Fruit fly (Drosophila melanogaster): ENCODE measurements around the gene chinmo.
A peak's percentile ranks its signal among the peaks of the same experiment; 100 is the strongest.

Gene chinmo

DNA sequence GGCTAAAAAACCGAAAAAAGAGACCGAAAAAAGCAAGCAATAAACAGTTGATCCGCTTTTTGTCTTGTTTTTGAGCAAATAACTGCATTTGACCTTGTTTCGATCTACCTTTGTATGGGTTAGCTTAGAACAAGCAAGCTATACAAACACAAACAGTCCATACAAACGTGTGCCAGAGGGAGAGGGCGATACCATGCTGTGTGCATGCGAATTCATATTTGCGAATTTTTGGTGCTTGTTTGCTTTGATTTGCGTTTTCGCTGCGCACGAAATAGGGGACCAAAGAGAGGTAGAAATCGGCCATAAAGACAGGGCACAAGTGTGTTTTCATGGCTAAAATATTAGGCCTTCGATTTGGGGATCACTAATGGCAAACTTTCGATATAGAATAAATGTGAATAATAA, 17.6 kb downstream of the chinmo start:
- peak; percentile 32 for TF ChIP-seq lbe (GFP tag; optimal IDR thresholded peaks at IDR 0.05)
- no peak for TF ChIP-seq CG2202 (tag; optimal IDR thresholded peaks at IDR 0.05)
- TF ChIP-seq maf-S (GFP tag; optimal IDR thresholded peaks at IDR 0.05), result no peak
- peak; percentile 13 for TF ChIP-seq nom (GFP tag; optimal IDR thresholded peaks at IDR 0.05)

DNA sequence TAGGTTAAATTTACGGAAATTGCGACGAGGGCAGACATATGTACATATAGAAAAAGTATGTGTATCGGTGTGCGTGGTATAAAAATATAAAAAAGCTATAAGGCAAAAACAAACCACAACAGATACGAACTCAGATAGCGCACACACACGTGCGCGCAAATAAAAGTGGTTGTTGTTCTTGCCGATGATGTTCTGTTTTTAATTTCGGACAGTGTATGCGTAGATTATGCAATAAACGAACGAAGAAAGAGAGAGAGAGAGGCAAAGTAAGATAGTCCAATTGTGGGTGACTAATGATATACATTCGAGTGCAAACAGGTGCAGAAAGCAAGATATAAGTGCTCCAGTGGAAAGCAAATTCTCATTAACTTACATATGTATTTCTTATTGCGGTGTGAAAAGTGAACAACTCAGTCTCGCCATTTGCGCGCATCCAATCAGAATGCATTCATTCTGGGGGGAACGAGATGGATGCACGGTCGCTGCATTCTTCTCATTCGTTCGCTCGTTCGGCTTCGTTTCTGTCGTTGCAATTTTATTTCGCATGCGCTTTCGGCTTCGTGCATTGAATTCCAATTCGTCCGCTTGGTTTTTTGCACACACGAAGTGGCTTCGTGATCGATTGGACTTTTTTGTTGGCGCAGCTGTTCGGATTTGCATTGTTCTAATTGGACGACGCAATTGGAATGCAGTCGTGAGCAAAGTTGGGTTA, 18.4 kb downstream of the chinmo start:
- TF ChIP-seq Fer2 (tag; optimal IDR thresholded peaks at IDR 0.05), result no peak
- no peak for TF ChIP-seq CG3065 (GFP tag; optimal IDR thresholded peaks at IDR 0.05)
- no peak for TF ChIP-seq trem (tag; optimal IDR thresholded peaks at IDR 0.05)
- TF ChIP-seq twi (tag; optimal IDR thresholded peaks at IDR 0.05), result no peak
- no peak for TF ChIP-seq B-H1 (GFP tag; IDR thresholded peaks at IDR 0.05)
- TF ChIP-seq Deaf1 (tag; optimal IDR thresholded peaks at IDR 0.05), result peak; percentile 57
- TF ChIP-seq slp2 (GFP tag; optimal IDR thresholded peaks at IDR 0.05), result no peak
- TF ChIP-seq Nf-YB (GFP tag; optimal IDR thresholded peaks at IDR 0.05), result peak; percentile 74
- TF ChIP-seq cwo (GFP tag; optimal IDR thresholded peaks at IDR 0.05), result peak; percentile 89
- TF ChIP-seq tap (tag; optimal IDR thresholded peaks at IDR 0.05), result no peak
- TF ChIP-seq yki (optimal IDR thresholded peaks at IDR 0.05), result no peak
- TF ChIP-seq lab (GFP tag; optimal IDR thresholded peaks at IDR 0.05), result peak; percentile 49
- no peak for TF ChIP-seq Dbx (GFP tag; IDR thresholded peaks at IDR 0.05)
- no peak for TF ChIP-seq Camta (GFP tag; optimal IDR thresholded peaks at IDR 0.05)
- TF ChIP-seq mirr (GFP tag; optimal IDR thresholded peaks at IDR 0.05), result peak; percentile 56
- no peak for TF ChIP-seq dmrt11E (tag; optimal IDR thresholded peaks at IDR 0.05)
- peak; percentile 47 for TF ChIP-seq Nf-YC (tag; optimal IDR thresholded peaks at IDR 0.05)
- no peak for TF ChIP-seq CG11456 (GFP tag; IDR thresholded peaks at IDR 0.05)
- no peak for TF ChIP-seq Doc2 (GFP tag; IDR thresholded peaks at IDR 0.05)
- TF ChIP-seq knrl (GFP tag; IDR thresholded peaks at IDR 0.05; ENCODE audit: partially characterized antibody), result no peak
- peak; percentile 40 for TF ChIP-seq zf30C (GFP tag; optimal IDR thresholded peaks at IDR 0.05)
- TF ChIP-seq Ssrp (tag; optimal IDR thresholded peaks at IDR 0.05), result no peak
- TF ChIP-seq CG14050 (GFP tag; IDR thresholded peaks at IDR 0.05), result no peak
- no peak for TF ChIP-seq cas (GFP tag; IDR thresholded peaks at IDR 0.05)
- no peak for TF ChIP-seq CG31224 (GFP tag; IDR thresholded peaks at IDR 0.05)
- TF ChIP-seq ftz-f1 (GFP tag; optimal IDR thresholded peaks at IDR 0.05), result no peak
- no peak for TF ChIP-seq Awh (GFP tag; IDR thresholded peaks at IDR 0.05)
- no peak for TF ChIP-seq CG13894 (tag; optimal IDR thresholded peaks at IDR 0.05)
- no peak for TF ChIP-seq dati (GFP tag; IDR thresholded peaks at IDR 0.05)
- TF ChIP-seq abd-A (tag; optimal IDR thresholded peaks at IDR 0.05), result no peak
- TF ChIP-seq CG7963 (GFP tag; IDR thresholded peaks at IDR 0.05; ENCODE audit: partially characterized antibody), result no peak
- peak; percentile 96 for TF ChIP-seq chinmo (GFP tag; IDR thresholded peaks at IDR 0.05; ENCODE audit: partially characterized antibody)
- TF ChIP-seq CG11696 (GFP tag; IDR thresholded peaks at IDR 0.05), result no peak
- no peak for TF ChIP-seq ac (GFP tag; optimal IDR thresholded peaks at IDR 0.05)
- no peak for TF ChIP-seq HLH4C (GFP tag; IDR thresholded peaks at IDR 0.05; ENCODE audit: partially characterized antibody)
- TF ChIP-seq Oli (tag; optimal IDR thresholded peaks at IDR 0.05), result no peak
- peak; percentile 34 for TF ChIP-seq sens (GFP tag)
- TF ChIP-seq Hr39 (optimal IDR thresholded peaks at IDR 0.05), result no peak
- peak; percentile 57 for TF ChIP-seq Hey (tag; optimal IDR thresholded peaks at IDR 0.05)
- no peak for TF ChIP-seq B-H2 (GFP tag; optimal IDR thresholded peaks at IDR 0.05)
- TF ChIP-seq ara (GFP tag; IDR thresholded peaks at IDR 0.05), result no peak
- TF ChIP-seq CG14965 (GFP tag; optimal IDR thresholded peaks at IDR 0.05; ENCODE audit: borderline replicate concordance), result no peak
- no peak for TF ChIP-seq E2f2 (GFP tag; IDR thresholded peaks at IDR 0.05)
- TF ChIP-seq CG32767 (GFP tag; IDR thresholded peaks at IDR 0.05), result no peak
- TF ChIP-seq CG18262 (tag; optimal IDR thresholded peaks at IDR 0.05), result no peak
